Fruit fly (Drosophila melanogaster): ENCODE measurements around the gene RpS27.
A peak's percentile ranks its signal among the peaks of the same experiment; 100 is the strongest.

The RpS27 gene

DNA sequence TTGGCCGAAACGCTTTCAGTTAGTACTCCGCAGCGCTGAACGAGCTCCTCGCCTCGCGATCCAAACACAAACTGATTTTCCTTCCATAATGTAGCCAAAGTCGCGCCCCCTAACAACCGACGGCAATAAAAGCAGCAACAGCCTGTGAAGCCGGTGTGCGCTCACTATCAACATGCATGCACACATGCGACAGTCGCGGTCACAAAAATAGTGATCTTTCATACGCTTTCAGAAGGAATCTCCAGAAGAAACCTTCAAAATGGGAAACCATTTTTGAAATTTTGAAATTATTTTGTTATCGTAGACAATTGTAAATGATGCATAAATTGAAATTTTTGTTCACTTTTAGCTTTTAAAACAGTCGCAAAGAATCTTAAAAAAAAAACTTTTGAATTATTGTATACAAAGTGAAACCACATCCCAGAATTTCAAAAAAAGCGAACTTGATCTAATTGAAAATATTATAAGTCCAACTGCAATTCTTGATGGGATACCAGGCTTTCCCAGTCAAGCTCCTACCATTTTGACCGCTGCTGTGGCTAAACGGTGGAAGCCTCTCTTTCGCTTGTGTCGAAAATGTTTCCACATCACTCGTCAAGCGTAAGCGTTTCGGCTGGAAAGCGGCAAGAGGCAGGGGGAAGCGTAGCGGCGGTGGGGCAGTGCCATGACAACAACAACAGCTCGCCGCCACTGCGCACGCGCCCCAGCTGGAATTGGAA, 14.9 kb downstream of the RpS27 start, which contains the start of gene Cad96Cb (continued):
- TF ChIP-seq Blimp-1 (GFP tag; optimal IDR thresholded peaks at IDR 0.05), result peak; percentile 76
- TF ChIP-seq CG16779 (tag; optimal IDR thresholded peaks at IDR 0.05), result peak; percentile 92
- TF ChIP-seq spab (GFP tag; optimal IDR thresholded peaks at IDR 0.05), result peak; percentile 93
- peak; percentile 95 for TF ChIP-seq CG3919 (GFP tag; optimal IDR thresholded peaks at IDR 0.05)
- TF ChIP-seq CG1621 (tag; optimal IDR thresholded peaks at IDR 0.05), result peak; percentile 71
- TF ChIP-seq Sox14 (GFP tag; optimal IDR thresholded peaks at IDR 0.05), result peak; percentile 94
- TF ChIP-seq CG32006 (GFP tag; optimal IDR thresholded peaks at IDR 0.05), result peak; percentile 98
- TF ChIP-seq dsx (GFP tag; optimal IDR thresholded peaks at IDR 0.05; ENCODE audit: poor library complexity, severe bottlenecking), result peak; percentile 80
- peak; percentile 91 for TF ChIP-seq dac (GFP tag; optimal IDR thresholded peaks at IDR 0.05)
- peak; percentile 93 for TF ChIP-seq CG6808 (GFP tag; optimal IDR thresholded peaks at IDR 0.05)
- TF ChIP-seq Sox15 (GFP tag; optimal IDR thresholded peaks at IDR 0.05), result peak; percentile 84
- TF ChIP-seq CG6163 (GFP tag; IDR thresholded peaks at IDR 0.05), result peak; percentile 81
- TF ChIP-seq lz (GFP tag; optimal IDR thresholded peaks at IDR 0.05), result peak; percentile 92
- TF ChIP-seq CG10631 (GFP tag; optimal IDR thresholded peaks at IDR 0.05), result peak; percentile 88
- TF ChIP-seq Hr4 (GFP tag; optimal IDR thresholded peaks at IDR 0.05), result peak; percentile 96
- TF ChIP-seq Eip75B (GFP tag; optimal IDR thresholded peaks at IDR 0.05), result peak; percentile 91
- TF ChIP-seq CG11902 (GFP tag; optimal IDR thresholded peaks at IDR 0.05), result peak; percentile 85
- peak; percentile 95 for TF ChIP-seq CG4318 (GFP tag; optimal IDR thresholded peaks at IDR 0.05)
- peak; percentile 80; the same call in 2 of the 3 replicates for TF ChIP-seq eg (GFP tag; IDR thresholded peaks at IDR 0.05)

dm6 chr3R:25225483-25225882, 21.8 kb downstream of the RpS27 start:
- no peak for TF ChIP-seq CG8632 (GFP tag; optimal IDR thresholded peaks at IDR 0.05)
- TF ChIP-seq pdm3 (GFP tag; optimal IDR thresholded peaks at IDR 0.05), result no peak
- no peak for TF ChIP-seq CG1621 (tag; optimal IDR thresholded peaks at IDR 0.05)
- no peak for TF ChIP-seq salr (GFP tag; optimal IDR thresholded peaks at IDR 0.05)
- no peak for TF ChIP-seq CG6792 (GFP tag; optimal IDR thresholded peaks at IDR 0.05)

DNA sequence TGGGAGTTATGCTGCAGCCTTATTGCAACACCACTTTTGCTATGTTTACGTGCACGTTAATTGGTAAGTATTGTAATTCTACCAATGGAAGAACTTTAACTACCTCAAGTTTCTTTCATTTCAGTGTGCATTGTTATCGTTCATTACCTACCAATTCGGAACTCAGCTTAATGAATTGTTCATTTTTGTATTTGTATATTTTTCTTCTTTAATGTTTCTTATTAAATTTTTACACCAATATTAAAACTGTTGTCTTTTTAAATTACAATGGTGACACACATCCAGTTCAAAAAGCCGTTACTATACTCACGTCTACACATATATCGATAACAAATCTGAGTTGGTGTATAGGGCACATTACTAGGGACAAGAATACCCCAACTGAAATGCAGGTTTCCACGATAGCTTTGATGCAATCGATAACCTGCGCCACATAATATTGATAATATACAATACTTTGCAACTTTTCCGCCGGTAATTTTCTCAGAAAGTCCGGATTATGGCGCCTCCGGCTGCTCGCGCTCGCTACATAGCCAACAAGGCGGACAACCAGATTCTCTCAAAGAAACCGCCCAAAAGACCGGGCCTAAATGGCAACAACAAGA, 26.0 kb downstream of the RpS27 start, which contains the start of gene Alg9:
Gene Alg9 (plus strand): TSS at position 387 of the 605 bp plus-strand sequence.
- no peak for TF ChIP-seq fd85E (GFP tag; optimal IDR thresholded peaks at IDR 0.05)
- no peak for TF ChIP-seq vri (GFP tag; optimal IDR thresholded peaks at IDR 0.05)
- TF ChIP-seq eg (GFP tag; IDR thresholded peaks at IDR 0.05), result no peak
- TF ChIP-seq Sox15 (GFP tag; optimal IDR thresholded peaks at IDR 0.05), result no peak
- no peak for TF ChIP-seq CG3032 (tag; optimal IDR thresholded peaks at IDR 0.05)
- TF ChIP-seq CG11762 (GFP tag; optimal IDR thresholded peaks at IDR 0.05; ENCODE audit: insufficient read depth), result no peak
- TF ChIP-seq CG11902 (GFP tag; optimal IDR thresholded peaks at IDR 0.05), result no peak
- TF ChIP-seq CG6792 (GFP tag; optimal IDR thresholded peaks at IDR 0.05), result no peak
- no peak for TF ChIP-seq CG8632 (GFP tag; optimal IDR thresholded peaks at IDR 0.05)
- TF ChIP-seq pdm3 (GFP tag; optimal IDR thresholded peaks at IDR 0.05), result no peak
- TF ChIP-seq svp (GFP tag), result no peak
- TF ChIP-seq salr (GFP tag; optimal IDR thresholded peaks at IDR 0.05), result no peak
- no peak for TF ChIP-seq CG34406 (GFP tag; optimal IDR thresholded peaks at IDR 0.05)

DNA sequence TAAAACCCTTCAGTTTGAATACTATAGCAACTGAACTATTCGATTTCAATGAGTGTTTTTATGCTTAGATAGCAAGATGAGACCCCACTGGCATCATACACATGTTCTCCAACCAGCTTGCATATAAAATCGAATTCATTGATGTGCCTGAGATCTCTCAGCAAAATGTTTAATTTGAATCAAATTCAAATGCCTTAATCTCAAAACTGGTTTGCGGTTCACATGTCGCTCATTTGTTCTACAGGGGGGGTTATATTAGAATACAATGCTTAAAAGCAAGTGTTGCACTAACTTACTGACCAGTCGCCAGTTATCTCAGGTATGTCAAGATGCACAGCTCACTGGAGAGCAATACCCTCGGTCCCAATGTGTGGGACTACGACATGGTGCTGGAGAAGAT, 28.3 kb downstream of the RpS27 start, which contains the start of gene CG31103:
Gene CG31103 (plus strand): TSS at position 301 of the 400 bp plus-strand sequence.
- TF ChIP-seq CG8119 (GFP tag; IDR thresholded peaks at IDR 0.05), result no peak
- TF ChIP-seq CG16779 (tag; optimal IDR thresholded peaks at IDR 0.05), result no peak
- TF ChIP-seq CG6808 (GFP tag; optimal IDR thresholded peaks at IDR 0.05), result no peak
- no peak for TF ChIP-seq dsx (GFP tag; optimal IDR thresholded peaks at IDR 0.05; ENCODE audit: poor library complexity, severe bottlenecking)
- no peak for TF ChIP-seq fkh (GFP tag; optimal IDR thresholded peaks at IDR 0.05)
- no peak for TF ChIP-seq Eip75B (GFP tag; optimal IDR thresholded peaks at IDR 0.05)
- TF ChIP-seq CG6163 (GFP tag; IDR thresholded peaks at IDR 0.05), result no peak
- TF ChIP-seq lz (GFP tag; optimal IDR thresholded peaks at IDR 0.05), result no peak
- TF ChIP-seq cyc (GFP tag; optimal IDR thresholded peaks at IDR 0.05), result no peak
- TF ChIP-seq CG1621 (tag; optimal IDR thresholded peaks at IDR 0.05), result no peak

Measured in whole organism, prepupa.